Fruit fly (Drosophila melanogaster): ENCODE data around the gene Cyt-c-d.

The Cyt-c-d gene

dm6 chr2L:16716771-16717170 is 1.1 kb downstream of the Cyt-c-d start:
- TF ChIP-seq ttk (optimal IDR thresholded peaks at IDR 0.05) = no peak
- TF ChIP-seq psq (optimal IDR thresholded peaks at IDR 0.05) = no peak
- no peak for TF ChIP-seq Sin3A (optimal IDR thresholded peaks at IDR 0.05)
- no peak for TF ChIP-seq h (optimal IDR thresholded peaks at IDR 0.05)
- TF ChIP-seq Myc (optimal IDR thresholded peaks at IDR 0.05) = no peak
- TF ChIP-seq insv (optimal IDR thresholded peaks at IDR 0.05) = no peak

dm6 chr2L:16718446-16719173 is 2.9 kb downstream of the Cyt-c-d start:
- no peak for TF ChIP-seq h (optimal IDR thresholded peaks at IDR 0.05)

dm6 chr2L:16719643-16720515 is 4.2 kb downstream of the Cyt-c-d start, which contains the start of gene Cyt-c-p:
Cyt-c-p (plus strand) TSS chr2L:16719932.
- TF ChIP-seq h (optimal IDR thresholded peaks at IDR 0.05) = no peak
- TF ChIP-seq Sin3A (optimal IDR thresholded peaks at IDR 0.05) = no peak
- TF ChIP-seq psq (optimal IDR thresholded peaks at IDR 0.05) = no peak
- TF ChIP-seq Myc (optimal IDR thresholded peaks at IDR 0.05) = no peak
- TF ChIP-seq ttk (optimal IDR thresholded peaks at IDR 0.05) = no peak
- TF ChIP-seq insv (optimal IDR thresholded peaks at IDR 0.05) = no peak

dm6 chr2L:16720707-16721700 is 5.3 kb downstream of the Cyt-c-d start:
- TF ChIP-seq Sin3A (optimal IDR thresholded peaks at IDR 0.05) (no peak), insv (optimal IDR thresholded peaks at IDR 0.05) (no peak), ttk (optimal IDR thresholded peaks at IDR 0.05) (no peak), h (optimal IDR thresholded peaks at IDR 0.05) (no peak), psq (optimal IDR thresholded peaks at IDR 0.05) (no peak), Myc (optimal IDR thresholded peaks at IDR 0.05) (no peak)

- TF ChIP-seq insv (optimal IDR thresholded peaks at IDR 0.05) = no peak
- no peak for TF ChIP-seq ttk (optimal IDR thresholded peaks at IDR 0.05)
- TF ChIP-seq Sin3A (optimal IDR thresholded peaks at IDR 0.05) = no peak
- no peak for TF ChIP-seq h (optimal IDR thresholded peaks at IDR 0.05)
- no peak for TF ChIP-seq psq (optimal IDR thresholded peaks at IDR 0.05)
- no peak for TF ChIP-seq Myc (optimal IDR thresholded peaks at IDR 0.05)
Observed at dm6 chr2L:16722596-16722995, 6.9 kb downstream of the Cyt-c-d start.

dm6 chr2L:16727578-16728023 is 11.9 kb downstream of the Cyt-c-d start, which contains the start of gene VhaSFD:
VhaSFD (minus strand) TSS chr2L:16727826.
- peak; percentile 65 for TF ChIP-seq psq (optimal IDR thresholded peaks at IDR 0.05)
- no peak for TF ChIP-seq insv (optimal IDR thresholded peaks at IDR 0.05)
- no peak for TF ChIP-seq ttk (optimal IDR thresholded peaks at IDR 0.05)
- TF ChIP-seq Sin3A (optimal IDR thresholded peaks at IDR 0.05) = no peak
- no peak for TF ChIP-seq h (optimal IDR thresholded peaks at IDR 0.05)
- no peak for TF ChIP-seq Myc (optimal IDR thresholded peaks at IDR 0.05)

dm6 chr2L:16729556-16729955 is 13.9 kb downstream of the Cyt-c-d start, which contains the start of gene Tsen2:
Tsen2 (plus strand) TSS chr2L:16729777.
- TF ChIP-seq Sin3A (optimal IDR thresholded peaks at IDR 0.05) = no peak
- no peak for TF ChIP-seq Myc (optimal IDR thresholded peaks at IDR 0.05)
- TF ChIP-seq ttk (optimal IDR thresholded peaks at IDR 0.05) = no peak
- TF ChIP-seq psq (optimal IDR thresholded peaks at IDR 0.05) = no peak
- no peak for TF ChIP-seq h (optimal IDR thresholded peaks at IDR 0.05)
- TF ChIP-seq insv (optimal IDR thresholded peaks at IDR 0.05) = no peak

dm6 chr2L:16730939-16731338 is 15.2 kb downstream of the Cyt-c-d start, which contains the start of gene CG17996:
CG17996 (minus strand) TSS chr2L:16731039.
- TF ChIP-seq ttk (optimal IDR thresholded peaks at IDR 0.05) (no peak), Sin3A (optimal IDR thresholded peaks at IDR 0.05) (no peak), Myc (optimal IDR thresholded peaks at IDR 0.05) (no peak), h (optimal IDR thresholded peaks at IDR 0.05) (no peak), insv (optimal IDR thresholded peaks at IDR 0.05) (no peak), psq (optimal IDR thresholded peaks at IDR 0.05) (no peak)

- TF ChIP-seq Sin3A (optimal IDR thresholded peaks at IDR 0.05) = no peak
- no peak for TF ChIP-seq insv (optimal IDR thresholded peaks at IDR 0.05)
- TF ChIP-seq h (optimal IDR thresholded peaks at IDR 0.05) = no peak
- TF ChIP-seq Myc (optimal IDR thresholded peaks at IDR 0.05) = no peak
Observed at dm6 chr2L:16731799-16732198, 16.1 kb downstream of the Cyt-c-d start, which contains the start of gene Prosbeta4. Prosbeta4 (minus strand) TSS chr2L:16732133.

- no peak for TF ChIP-seq Sin3A (optimal IDR thresholded peaks at IDR 0.05)
- no peak for TF ChIP-seq h (optimal IDR thresholded peaks at IDR 0.05)
- TF ChIP-seq insv (optimal IDR thresholded peaks at IDR 0.05) = no peak
- TF ChIP-seq ttk (optimal IDR thresholded peaks at IDR 0.05) = no peak
- TF ChIP-seq psq (optimal IDR thresholded peaks at IDR 0.05) = no peak
- TF ChIP-seq Myc (optimal IDR thresholded peaks at IDR 0.05) = no peak
Observed at dm6 chr2L:16732338-16732892, 16.7 kb downstream of the Cyt-c-d start, which contains the start of gene Nubp1. Nubp1 (plus strand) TSS chr2L:16732550.
